Worm (Caenorhabditis elegans): ENCODE results near the gene ten-1.

ce11 chrIII:6863901-6864300 is 43.2 kb downstream of the ten-1 start, which contains the start of gene sma-3:
- TF ChIP-seq snpc-4 (tag; optimal IDR thresholded peaks at IDR 0.05): no peak
- no peak for TF ChIP-seq mdl-1 (tag; optimal IDR thresholded peaks at IDR 0.05)
- TF ChIP-seq ceh-82 (tag; optimal IDR thresholded peaks at IDR 0.05): no peak

All from whole organism, L1 larva.